Fruit fly (Drosophila melanogaster): Measurements from ENCODE around the gene Jhbp3.

- TF ChIP-seq Dll (optimal IDR thresholded peaks at IDR 0.05) (no peak), EcR (GFP tag; optimal IDR thresholded peaks at IDR 0.05) (no peak), CG8478 (optimal IDR thresholded peaks at IDR 0.05) (no peak), pan (optimal IDR thresholded peaks at IDR 0.05) (no peak)
Measured at dm6 chr3R:4947732-4948131, 7.3 kb downstream of the Jhbp3 start.

Measured in whole organism.